Worm (Caenorhabditis elegans): Measurements from ENCODE around the gene srh-8.

srh-8 gene

DNA sequence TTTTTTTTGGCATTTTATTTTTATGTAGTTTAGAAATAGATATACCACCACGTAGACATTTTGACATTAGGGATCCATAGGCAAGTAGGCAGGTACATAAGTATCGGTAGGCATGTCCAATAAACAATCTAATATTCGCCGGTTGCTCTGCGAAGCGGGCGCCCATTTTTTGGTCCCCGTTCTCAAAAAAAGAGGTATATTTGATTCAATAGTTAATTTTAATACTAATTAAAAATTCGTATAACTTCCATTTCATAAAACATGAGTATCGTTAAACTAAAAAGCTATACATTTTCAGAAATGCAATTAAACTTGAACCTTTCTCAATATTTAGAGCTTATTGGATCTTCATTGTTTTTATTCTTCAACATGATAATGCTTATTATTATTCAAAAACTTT lies 28.4 kb upstream of the srh-8 start, which contains the start of gene str-83:
Gene str-83 (plus strand): TSS at position 301 of the 400 bp plus-strand sequence.
- TF ChIP-seq ham-2 (GFP tag; optimal IDR thresholded peaks at IDR 0.05) (no peak), ces-1 (GFP tag; optimal IDR thresholded peaks at IDR 0.05) (no peak), elt-1 (tag; optimal IDR thresholded peaks at IDR 0.05; ENCODE audit: borderline replicate concordance, insufficient read depth) (no peak), pha-4 (tag; optimal IDR thresholded peaks at IDR 0.05) (no peak), nhr-237 (tag; optimal IDR thresholded peaks at IDR 0.05) (no peak), ceh-43 (GFP tag; optimal IDR thresholded peaks at IDR 0.05) (no peak), ceh-39 (tag; optimal IDR thresholded peaks at IDR 0.05) (no peak), M03D4.4 (tag; optimal IDR thresholded peaks at IDR 0.05) (no peak), nhr-12 (tag; optimal IDR thresholded peaks at IDR 0.05) (no peak), zip-8 (tag; optimal IDR thresholded peaks at IDR 0.05) (no peak), bed-3 (GFP tag; optimal IDR thresholded peaks at IDR 0.05) (no peak), blmp-1 (tag; optimal IDR thresholded peaks at IDR 0.05) (no peak), nhr-2 (tag; optimal IDR thresholded peaks at IDR 0.05) (no peak)

DNA sequence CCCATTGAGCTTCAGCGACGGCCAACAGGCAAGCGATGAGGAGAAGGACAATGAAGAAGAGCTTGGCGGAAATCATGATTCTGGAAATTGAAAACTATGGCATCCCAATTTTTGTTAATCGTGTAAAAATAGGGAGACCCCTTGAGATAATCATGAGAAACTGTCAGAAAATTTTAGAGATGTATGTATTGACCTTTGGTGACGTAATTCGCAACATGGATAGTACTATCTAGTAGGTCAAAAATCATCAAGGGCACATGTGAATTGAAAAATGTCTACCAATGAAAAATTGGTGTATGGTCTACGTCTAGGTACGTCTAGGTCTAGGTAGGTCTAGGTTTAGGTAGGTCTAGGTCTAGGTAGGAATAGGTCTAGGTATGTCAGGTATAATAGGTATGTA lies 26.3 kb upstream of the srh-8 start, which contains the start of gene nlp-34:
Gene nlp-34 (minus strand): TSS at position 82 of the 400 bp plus-strand sequence.
- no peak for TF ChIP-seq nhr-237 (tag; optimal IDR thresholded peaks at IDR 0.05)
- no peak for TF ChIP-seq ceh-43 (GFP tag; optimal IDR thresholded peaks at IDR 0.05)
- no peak for TF ChIP-seq unc-62 (GFP tag; optimal IDR thresholded peaks at IDR 0.05)
- TF ChIP-seq nhr-76 (tag; optimal IDR thresholded peaks at IDR 0.05) = no peak
- TF ChIP-seq ces-1 (GFP tag; optimal IDR thresholded peaks at IDR 0.05) = no peak
- no peak for TF ChIP-seq nhr-28 (tag; optimal IDR thresholded peaks at IDR 0.05)
- no peak for TF ChIP-seq unc-120 (tag; optimal IDR thresholded peaks at IDR 0.05; ENCODE audit: poor library complexity, severe bottlenecking)
- TF ChIP-seq lin-13 (tag; optimal IDR thresholded peaks at IDR 0.05) = no peak
- TF ChIP-seq unc-39 (tag; optimal IDR thresholded peaks at IDR 0.05) = no peak
- no peak for TF ChIP-seq snpc-4 (tag; optimal IDR thresholded peaks at IDR 0.05)
- no peak for TF ChIP-seq drap-1 (GFP tag; optimal IDR thresholded peaks at IDR 0.05)
- no peak for TF ChIP-seq ceh-39 (tag; optimal IDR thresholded peaks at IDR 0.05)
- no peak for TF ChIP-seq sptf-1 (tag; optimal IDR thresholded peaks at IDR 0.05)
- TF ChIP-seq bed-3 (GFP tag; optimal IDR thresholded peaks at IDR 0.05) = no peak
- TF ChIP-seq hlh-1 (tag; optimal IDR thresholded peaks at IDR 0.05) = no peak
- no peak for TF ChIP-seq lin-32 (GFP tag; optimal IDR thresholded peaks at IDR 0.05)

DNA sequence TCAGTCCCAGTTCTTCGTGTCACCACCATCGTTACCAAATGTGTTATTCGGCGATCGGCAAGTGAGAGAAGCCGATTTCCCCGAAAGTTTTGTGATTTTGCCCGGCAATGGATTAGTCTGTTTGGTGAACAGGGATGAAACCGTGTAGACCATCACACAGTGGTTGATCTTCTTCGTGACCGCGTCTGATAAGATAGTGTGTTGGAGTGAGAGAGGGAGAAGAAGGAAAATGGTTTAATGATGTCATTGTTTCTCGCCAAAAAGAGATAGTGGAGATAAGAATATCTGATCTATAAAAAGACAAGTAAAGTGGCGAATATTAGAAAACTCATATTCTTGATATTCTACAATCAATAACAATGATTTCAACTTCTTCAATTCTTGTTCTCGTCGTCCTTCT lies 25.5 kb upstream of the srh-8 start, which contains the start of gene nlp-31:
Gene nlp-31 (plus strand): TSS at position 237 of the 400 bp plus-strand sequence.
- TF ChIP-seq nhr-28 (tag; optimal IDR thresholded peaks at IDR 0.05) (no peak), zip-8 (tag; optimal IDR thresholded peaks at IDR 0.05) (no peak), nhr-237 (tag; optimal IDR thresholded peaks at IDR 0.05) (peak; percentile 15), elt-1 (tag; optimal IDR thresholded peaks at IDR 0.05; ENCODE audit: borderline replicate concordance, insufficient read depth) (peak; percentile 13), elt-3 (tag; optimal IDR thresholded peaks at IDR 0.05) (peak; percentile 93)

DNA sequence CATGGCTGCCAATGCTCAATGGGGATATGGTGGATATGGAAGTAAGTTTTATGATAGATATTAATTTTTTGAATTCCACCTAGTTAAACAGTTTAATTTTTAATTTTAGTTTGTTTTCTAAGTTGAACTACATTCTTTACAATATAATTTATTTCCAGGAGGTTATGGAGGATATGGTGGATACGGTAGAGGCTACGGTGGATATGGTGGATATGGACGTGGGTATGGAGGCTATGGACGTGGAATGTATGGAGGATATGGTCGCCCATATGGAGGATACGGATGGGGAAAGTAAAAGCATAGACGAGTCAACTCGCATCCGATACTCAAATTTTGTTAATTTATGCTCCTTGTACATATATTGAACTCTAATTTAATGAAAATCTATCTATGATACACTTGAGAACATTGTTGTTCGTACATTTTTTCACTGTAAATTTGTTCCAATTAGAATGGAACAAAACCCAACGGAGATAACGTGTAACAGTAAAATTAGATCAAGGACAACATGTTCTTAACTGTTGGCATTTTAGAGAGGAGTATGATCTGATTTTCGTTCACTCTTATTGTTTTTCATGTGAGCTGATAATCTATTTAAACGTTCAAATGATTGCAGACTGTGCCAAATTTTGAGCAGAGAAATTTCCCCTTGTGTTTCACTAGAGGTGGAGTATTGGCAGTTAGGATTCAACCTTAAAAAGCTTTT lies 24.9 kb upstream of the srh-8 start:
- no peak for TF ChIP-seq nhr-12 (tag; optimal IDR thresholded peaks at IDR 0.05)
- no peak for TF ChIP-seq sem-2 (GFP tag; optimal IDR thresholded peaks at IDR 0.05)

DNA sequence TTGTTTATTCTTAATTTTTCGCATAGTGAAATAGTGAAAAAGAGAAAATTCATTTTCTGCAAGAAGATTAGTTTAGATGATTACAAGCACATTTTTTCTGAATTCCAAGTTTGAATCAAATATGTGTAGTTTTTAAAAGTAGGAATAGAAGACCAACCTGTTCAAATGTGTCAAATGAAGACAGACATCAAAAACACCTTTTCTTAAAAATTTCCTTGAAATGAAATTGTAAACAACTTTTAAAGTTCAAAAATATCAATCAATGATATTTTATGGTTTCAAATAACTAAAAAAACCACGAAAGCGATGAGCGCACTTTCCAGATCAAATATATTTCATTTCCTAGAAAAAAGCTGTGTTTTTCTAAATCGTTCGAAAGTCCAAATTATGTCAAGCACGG lies 23.6 kb upstream of the srh-8 start, which contains the start of gene nlp-30:
Gene nlp-30 (plus strand): TSS at position 301 of the 400 bp plus-strand sequence.
- no peak for TF ChIP-seq sptf-1 (tag; optimal IDR thresholded peaks at IDR 0.05)
- TF ChIP-seq bed-3 (GFP tag; optimal IDR thresholded peaks at IDR 0.05) = no peak
- TF ChIP-seq nhr-2 (tag; optimal IDR thresholded peaks at IDR 0.05) = no peak
- no peak for TF ChIP-seq nhr-76 (tag; optimal IDR thresholded peaks at IDR 0.05)
- no peak for TF ChIP-seq mls-2 (tag; optimal IDR thresholded peaks at IDR 0.05)
- no peak for TF ChIP-seq lin-32 (GFP tag; optimal IDR thresholded peaks at IDR 0.05)
- no peak for TF ChIP-seq ceh-43 (GFP tag; optimal IDR thresholded peaks at IDR 0.05)

DNA sequence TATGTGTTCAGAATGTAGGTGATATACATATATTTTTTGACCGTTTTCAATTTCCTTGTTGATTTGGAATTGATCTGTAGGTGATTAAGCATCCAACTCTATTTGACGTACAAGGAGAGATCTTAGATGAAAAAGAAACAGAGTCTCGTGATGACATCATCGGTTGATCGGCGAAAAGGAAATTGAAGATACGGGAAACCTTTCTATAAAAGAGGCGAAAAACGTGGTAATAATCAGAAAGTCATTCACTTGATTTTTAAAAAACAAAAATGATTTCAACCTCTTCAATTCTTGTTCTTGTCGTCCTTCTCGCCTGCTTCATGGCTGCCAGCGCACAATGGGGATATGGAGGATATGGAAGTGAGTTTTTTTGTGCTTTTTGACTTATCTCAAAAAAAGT lies 21.1 kb upstream of the srh-8 start, which contains the start of gene nlp-29:
Gene nlp-29 (plus strand): TSS at position 248 of the 400 bp plus-strand sequence.
- TF ChIP-seq nhr-237 (tag; optimal IDR thresholded peaks at IDR 0.05) (no peak), unc-62 (GFP tag; optimal IDR thresholded peaks at IDR 0.05) (no peak), elt-1 (tag; optimal IDR thresholded peaks at IDR 0.05; ENCODE audit: borderline replicate concordance, insufficient read depth) (no peak), nhr-28 (tag; optimal IDR thresholded peaks at IDR 0.05) (no peak), unc-39 (tag; optimal IDR thresholded peaks at IDR 0.05) (no peak), blmp-1 (tag; optimal IDR thresholded peaks at IDR 0.05) (no peak)
